Fruit fly (Drosophila melanogaster) whole organism, prepupa: ENCODE measurements around the gene CG34451.
A peak's percentile ranks its signal among the peaks of the same experiment; 100 is the strongest.

ENCODE experiments used
- CG10669 ChIP-seq: fragments of 200-800 bp; sonication (Bioruptor generic); optimal IDR thresholded peaks from 3 replicates; lab custom pipeline; 2018; ENCODE audit warnings: missing biosample characterization, mild to moderate bottlenecking, missing genetic modification characterization, moderate library complexity
- CG11294 ChIP-seq: fragments of 200-800 bp; sonication (Bioruptor generic); IDR thresholded peaks from 2 replicates; pipeline ENCODE4 v1.3.6; 2022; ENCODE audit warnings: missing biosample characterization, missing genetic modification characterization
- CG11762 ChIP-seq: fragments of 200-800 bp; sonication (Bioruptor generic); optimal IDR thresholded peaks from 3 replicates; lab custom pipeline; 2016; ENCODE audit warnings: missing biosample characterization, missing genetic modification characterization; ENCODE audit not compliant: insufficient read depth
- CG15336 ChIP-seq: fragments of 200-800 bp; sonication (Bioruptor generic); IDR thresholded peaks from 2 replicates; pipeline ENCODE4 v1.3.6; 2022; ENCODE audit warnings: missing biosample characterization, missing genetic modification characterization
- CG16779 ChIP-seq: fragments of 200-800 bp; sonication (Bioruptor generic); optimal IDR thresholded peaks from 3 replicates; lab custom pipeline; 2017; ENCODE audit warnings: missing biosample characterization, mild to moderate bottlenecking, missing genetic modification characterization
- CG3032 ChIP-seq: fragments of 200-800 bp; optimal IDR thresholded peaks from 2 replicates; lab custom pipeline; 2019; ENCODE audit warnings: missing biosample characterization, mild to moderate bottlenecking, missing genetic modification characterization, moderate library complexity
- CG31627 ChIP-seq: fragments of 200-800 bp; sonication (Bioruptor generic); optimal IDR thresholded peaks from 3 replicates; lab custom pipeline; 2016; ENCODE audit warnings: missing biosample characterization, missing genetic modification characterization
- CG34406 ChIP-seq: fragments of 200-800 bp; sonication (Bioruptor generic); optimal IDR thresholded peaks from 3 replicates; lab custom pipeline; 2016; ENCODE audit warnings: missing biosample characterization, missing genetic modification characterization
- CG4318 ChIP-seq: fragments of 200-800 bp; sonication (Bioruptor generic); optimal IDR thresholded peaks from 3 replicates; lab custom pipeline; 2017; ENCODE audit warnings: missing biosample characterization, mild to moderate bottlenecking, missing genetic modification characterization
- CG6163 ChIP-seq: fragments of 200-800 bp; sonication (Bioruptor generic); IDR thresholded peaks from 3 replicates; pipeline ENCODE4 v1.3.6; 2022; ENCODE audit warnings: missing biosample characterization, missing genetic modification characterization
- CG6276 ChIP-seq: fragments of 200-800 bp; sonication (Bioruptor generic); optimal IDR thresholded peaks from 2 replicates; lab custom pipeline; 2017; ENCODE audit warnings: missing biosample characterization, mild to moderate bottlenecking, missing genetic modification characterization
- CG7368 ChIP-seq: fragments of 200-800 bp; sonication (Bioruptor generic); optimal IDR thresholded peaks from 3 replicates; lab custom pipeline; 2016; ENCODE audit warnings: missing biosample characterization, missing genetic modification characterization
- CG8119 ChIP-seq: fragments of 200-800 bp; sonication (Bioruptor generic); IDR thresholded peaks from 3 replicates; pipeline ENCODE4 v1.3.6; 2022; ENCODE audit warnings: missing biosample characterization, missing genetic modification characterization
- CG8319 ChIP-seq: fragments of 200-800 bp; sonication (Bioruptor generic); optimal IDR thresholded peaks from 3 replicates; lab custom pipeline; 2016; ENCODE audit warnings: missing biosample characterization, missing genetic modification characterization
- CG9139 ChIP-seq: fragments of 200-800 bp; sonication (Bioruptor generic); optimal IDR thresholded peaks from 3 replicates; lab custom pipeline; 2017; ENCODE audit warnings: missing biosample characterization, mild to moderate bottlenecking, missing genetic modification characterization
- Eip78C ChIP-seq: fragments of 200-800 bp; sonication (Bioruptor generic); peaks from one replicate; lab custom pipeline; 2016; ENCODE audit warnings: missing biosample characterization, missing genetic modification characterization
- Eip93F ChIP-seq: fragments of 200-800 bp; sonication (Bioruptor generic); optimal IDR thresholded peaks from 2 replicates; lab custom pipeline; 2016; ENCODE audit warnings: missing biosample characterization, mild to moderate bottlenecking, missing genetic modification characterization
- Gug ChIP-seq: fragments of 200-800 bp; sonication (Bioruptor generic); IDR thresholded peaks from 2 replicates; pipeline ENCODE4 v1.3.6; 2022; ENCODE audit warnings: missing biosample characterization, missing genetic modification characterization
- Hr38 ChIP-seq: sonication (Bioruptor generic); optimal IDR thresholded peaks from 2 replicates; lab custom pipeline; 2016; ENCODE audit warnings: missing biosample characterization, missing genetic modification characterization
- Hr39 ChIP-seq: fragments of 200-800 bp; sonication (Bioruptor generic); optimal IDR thresholded peaks from 2 replicates; lab custom pipeline; 2016; ENCODE audit warnings: missing biosample characterization, missing genetic modification characterization
- Hr4 ChIP-seq: fragments of 200-800 bp; sonication (Bioruptor generic); optimal IDR thresholded peaks from 3 replicates; lab custom pipeline; 2016; ENCODE audit warnings: missing biosample characterization, missing genetic modification characterization
- Lpt ChIP-seq: fragments of 200-800 bp; sonication (Bioruptor generic); optimal IDR thresholded peaks from 3 replicates; lab custom pipeline; 2016; ENCODE audit warnings: missing biosample characterization, missing genetic modification characterization
- Smox ChIP-seq: fragments of 200-800 bp; sonication (Bioruptor generic); optimal IDR thresholded peaks from 3 replicates; lab custom pipeline; 2016; ENCODE audit warnings: missing biosample characterization, missing genetic modification characterization
- Sox14 ChIP-seq: fragments of 200-800 bp; sonication (Bioruptor generic); optimal IDR thresholded peaks from 3 replicates; lab custom pipeline; 2016; ENCODE audit warnings: missing biosample characterization, missing genetic modification characterization
- Sox15 ChIP-seq: fragments of 200-800 bp; sonication (Bioruptor generic); optimal IDR thresholded peaks from 3 replicates; lab custom pipeline; 2016; ENCODE audit warnings: missing biosample characterization, missing genetic modification characterization
- achi ChIP-seq: fragments of 200-800 bp; sonication (Bioruptor generic); optimal IDR thresholded peaks from 3 replicates; lab custom pipeline; 2016; ENCODE audit warnings: missing biosample characterization, missing genetic modification characterization
- acj6 ChIP-seq: fragments of 200-800 bp; sonication (Bioruptor generic); optimal IDR thresholded peaks from 3 replicates; lab custom pipeline; 2016; ENCODE audit warnings: missing biosample characterization, missing genetic modification characterization
- cyc ChIP-seq: fragments of 200-800 bp; sonication (Bioruptor generic); optimal IDR thresholded peaks from 3 replicates; lab custom pipeline; 2016; ENCODE audit warnings: missing biosample characterization, missing genetic modification characterization
- dac ChIP-seq: fragments of 200-800 bp; sonication (Bioruptor generic); optimal IDR thresholded peaks from 2 replicates; lab custom pipeline; 2017; ENCODE audit warnings: missing biosample characterization, mild to moderate bottlenecking, missing genetic modification characterization
- eg ChIP-seq: fragments of 200-800 bp; sonication (Bioruptor generic); IDR thresholded peaks from 3 replicates; pipeline ENCODE4 v1.3.6; 2022; ENCODE audit warnings: missing biosample characterization, missing genetic modification characterization
- esn ChIP-seq: fragments of 200-800 bp; sonication (Bioruptor generic); optimal IDR thresholded peaks from 2 replicates; lab custom pipeline; 2016; ENCODE audit warnings: missing biosample characterization, mild to moderate bottlenecking, missing genetic modification characterization, moderate library complexity
- fd59A ChIP-seq: fragments of 200-800 bp; sonication (Bioruptor generic); optimal IDR thresholded peaks from 2 replicates; lab custom pipeline; 2017; ENCODE audit warnings: missing biosample characterization, mild to moderate bottlenecking, missing genetic modification characterization, missing genetic modification reagents
- fkh ChIP-seq: fragments of 200-800 bp; sonication (Bioruptor generic); optimal IDR thresholded peaks from 3 replicates; lab custom pipeline; 2017; ENCODE audit warnings: missing biosample characterization, mild to moderate bottlenecking, missing genetic modification characterization, moderate library complexity
- lz ChIP-seq: fragments of 200-800 bp; sonication (Bioruptor generic); optimal IDR thresholded peaks from 3 replicates; lab custom pipeline; 2016; ENCODE audit warnings: missing biosample characterization, missing genetic modification characterization
- net ChIP-seq: fragments of 200-800 bp; sonication (Bioruptor generic); optimal IDR thresholded peaks from 3 replicates; lab custom pipeline; 2016; ENCODE audit warnings: missing biosample characterization, missing genetic modification characterization
- salr ChIP-seq, 2 experiments: fragments of 200-800 bp; sonication (Bioruptor generic); optimal IDR thresholded peaks; 3 replicates each; lab custom pipeline; 2016 to 2018; ENCODE audit warnings: missing biosample characterization in 2 of 2, missing genetic modification characterization in 2 of 2, mild to moderate bottlenecking in 1 of 2
- spab ChIP-seq: fragments of 200-800 bp; sonication (Bioruptor generic); optimal IDR thresholded peaks from 2 replicates; lab custom pipeline; 2017; ENCODE audit warnings: missing biosample characterization, mild to moderate bottlenecking, missing genetic modification characterization, missing genetic modification reagents
- ss ChIP-seq, 2 experiments: fragments of 200-800 bp; sonication (Bioruptor generic); optimal IDR thresholded peaks; 2 replicates in 1 of 2; 3 replicates in 1 of 2; lab custom pipeline; 2017 to 2018; ENCODE audit warnings: mild to moderate bottlenecking in 2 of 2, missing biosample characterization in 2 of 2, missing genetic modification characterization in 2 of 2, moderate library complexity in 1 of 2
- svp ChIP-seq: fragments of 200-800 bp; sonication (Bioruptor generic); peaks from one replicate; lab custom pipeline; 2016; ENCODE audit warnings: missing biosample characterization, missing genetic modification characterization
- topi ChIP-seq: fragments of 200-800 bp; sonication (Bioruptor generic); optimal IDR thresholded peaks from 3 replicates; lab custom pipeline; 2016; ENCODE audit warnings: missing biosample characterization, missing genetic modification characterization

CG34451 gene

DNA sequence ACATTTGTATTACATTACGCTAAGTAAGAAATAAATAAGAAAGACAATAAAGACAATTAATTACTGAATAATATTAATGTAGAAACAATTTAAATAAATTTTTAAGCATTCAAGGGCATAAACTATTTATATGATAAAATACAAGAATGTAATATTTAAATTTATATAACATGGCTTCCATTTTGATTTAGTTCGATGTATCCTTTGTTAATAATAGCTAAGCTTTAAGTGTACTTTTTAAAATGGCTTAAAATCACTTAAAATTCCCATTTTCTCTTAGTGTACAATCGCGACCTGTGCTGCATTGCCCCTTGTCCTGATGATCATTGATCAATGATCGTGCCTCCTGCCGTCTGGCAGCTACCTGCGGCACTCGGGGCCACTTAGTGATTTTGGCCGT is 21.4 kb downstream of the CG34451 start (continued):
- TF ChIP-seq ss (GFP tag; optimal IDR thresholded peaks at IDR 0.05; lab: Kevin White, UChicago) (no peak), CG8319 (GFP tag; lab: Kevin White, UChicago) (no peak), Sox14 (GFP tag; lab: Kevin White, UChicago) (no peak), CG6163 (GFP tag; lab: Robert Waterston, UW) (no peak), CG34406 (GFP tag; lab: Kevin White, UChicago) (peak; percentile 47), Smox (peak; percentile 24), net (GFP tag; lab: Kevin White, UChicago) (no peak)
- TF ChIP-seq, all 60 proteins: peak for 15

DNA sequence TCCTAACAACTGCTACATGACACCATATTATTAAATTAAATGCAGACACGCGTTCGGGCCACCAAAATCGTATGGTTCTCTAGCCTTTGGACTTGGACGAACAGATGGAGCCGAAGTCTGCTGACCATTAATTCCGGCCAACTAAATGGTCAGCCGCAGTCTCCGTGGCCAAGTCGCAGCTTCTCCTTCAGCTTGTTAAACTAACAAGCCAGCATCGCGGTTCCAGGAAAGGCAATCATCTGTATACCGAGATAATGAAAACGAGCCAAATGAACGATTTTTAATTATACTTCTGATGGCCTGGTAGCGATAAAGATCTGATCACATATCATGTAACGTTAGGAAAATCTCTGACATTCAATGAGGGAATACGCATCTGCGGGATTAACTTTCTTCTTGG is 21.9 kb downstream of the CG34451 start:
- TF ChIP-seq CG11762 (GFP tag; lab: Kevin White, UChicago) (no peak), Smox (no peak), fkh (no peak), Gug (GFP tag; lab: Robert Waterston, UW) (no peak), net (GFP tag; lab: Kevin White, UChicago) (no peak), topi (GFP tag; lab: Kevin White, UChicago) (no peak), CG7368 (GFP tag; lab: Kevin White, UChicago) (no peak), CG4318 (no peak), spab (GFP tag; lab: Kevin White, UChicago) (no peak), Hr39 (GFP tag; lab: Kevin White, UChicago) (no peak), acj6 (GFP tag; lab: Kevin White, UChicago) (no peak), eg (GFP tag; lab: Robert Waterston, UW) (no peak), fd59A (no peak), CG9139 (no peak), Hr38 (GFP tag; lab: Kevin White, UChicago) (no peak), Eip93F (GFP tag; lab: Kevin White, UChicago) (no peak)

DNA sequence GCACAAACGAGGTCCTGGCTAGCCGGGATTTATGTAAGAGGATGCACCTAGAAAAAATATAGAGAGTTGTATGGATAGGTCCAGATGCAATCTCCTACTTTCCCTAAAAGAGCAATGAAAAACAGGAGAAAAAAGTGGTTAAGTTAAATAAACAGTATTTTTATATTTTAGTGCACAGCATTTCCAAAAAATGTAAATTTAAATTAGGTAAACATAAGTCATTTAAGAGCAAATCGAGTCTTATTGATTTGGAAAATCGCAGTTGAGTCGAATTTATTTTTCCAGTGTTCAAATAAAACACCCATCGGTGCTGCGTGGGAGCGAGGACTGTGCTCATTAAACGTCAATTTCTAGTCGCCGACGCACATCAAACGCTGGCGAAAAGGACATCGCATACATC is 26.1 kb downstream of the CG34451 start:
- TF ChIP-seq CG34406 (GFP tag; lab: Kevin White, UChicago) = no peak
- TF ChIP-seq CG6276 (GFP tag; lab: Kevin White, UChicago) = no peak
- no peak for TF ChIP-seq CG11762 (GFP tag; lab: Kevin White, UChicago)
- TF ChIP-seq spab (GFP tag; lab: Kevin White, UChicago) = no peak
- TF ChIP-seq Lpt = no peak
- TF ChIP-seq Sox15 (GFP tag; lab: Kevin White, UChicago) = no peak
- no peak for TF ChIP-seq CG4318
- no peak for TF ChIP-seq CG3032 (tag; lab: Kevin White, UChicago)
- no peak for TF ChIP-seq svp (GFP tag; lab: Kevin White, UChicago)
- TF ChIP-seq CG8119 (GFP tag; lab: Robert Waterston, UW) = no peak
- no peak for TF ChIP-seq CG15336 (GFP tag; lab: Robert Waterston, UW)
- no peak for TF ChIP-seq cyc
- no peak for TF ChIP-seq salr (GFP tag; optimal IDR thresholded peaks at IDR 0.05; lab: Kevin White, UChicago)
- no peak for TF ChIP-seq lz (GFP tag; lab: Kevin White, UChicago)
- no peak for TF ChIP-seq Eip93F (GFP tag; lab: Kevin White, UChicago)
- no peak for TF ChIP-seq dac (GFP tag; lab: Kevin White, UChicago)
- TF ChIP-seq Hr4 (GFP tag; lab: Kevin White, UChicago) = no peak
- no peak for TF ChIP-seq CG11294 (GFP tag; lab: Robert Waterston, UW)

DNA sequence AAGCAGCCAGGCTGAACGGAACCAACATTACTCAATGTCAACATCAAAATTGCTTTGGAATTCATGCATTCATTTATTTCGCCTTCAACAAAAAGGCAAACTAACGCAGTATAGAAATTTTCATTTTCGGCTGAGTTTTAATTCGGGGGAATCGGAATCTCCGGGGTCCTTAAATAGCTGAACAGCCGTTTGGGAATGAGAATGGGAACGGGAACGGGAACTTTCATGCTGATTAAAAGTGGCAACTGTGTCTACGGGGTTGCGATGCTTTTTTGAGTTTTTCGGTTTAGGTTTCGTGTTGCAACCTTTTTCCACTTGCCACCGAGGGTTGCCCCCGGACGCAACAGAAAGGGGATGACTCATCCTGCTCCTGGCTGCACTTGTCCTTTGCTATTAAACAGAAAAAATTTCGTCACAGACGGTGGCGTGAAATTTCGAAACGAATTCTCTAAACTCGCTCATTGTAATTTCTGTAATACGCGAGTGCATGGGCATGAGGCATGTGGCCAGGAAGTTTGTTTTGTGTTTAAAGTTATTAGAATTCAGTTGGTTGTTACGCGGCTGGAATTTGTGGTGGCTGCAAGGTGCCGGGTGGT is 27.6 kb downstream of the CG34451 start:
- TF ChIP-seq Lpt = no peak
- TF ChIP-seq CG34406 (GFP tag; lab: Kevin White, UChicago) = no peak
- TF ChIP-seq cyc = no peak
- no peak for TF ChIP-seq net (GFP tag; lab: Kevin White, UChicago)
- no peak for TF ChIP-seq esn (GFP tag; lab: Kevin White, UChicago)
- TF ChIP-seq CG16779 = no peak
- no peak for TF ChIP-seq topi (GFP tag; lab: Kevin White, UChicago)
- no peak for TF ChIP-seq eg (GFP tag; lab: Robert Waterston, UW)
- TF ChIP-seq CG15336 (GFP tag; lab: Robert Waterston, UW) = no peak
- TF ChIP-seq CG8119 (GFP tag; lab: Robert Waterston, UW) = no peak
- TF ChIP-seq Sox14 (GFP tag; lab: Kevin White, UChicago) = no peak
- TF ChIP-seq Eip93F (GFP tag; lab: Kevin White, UChicago) = no peak
- TF ChIP-seq achi = no peak
- TF ChIP-seq CG10669 (GFP tag; lab: Kevin White, UChicago) = no peak
- TF ChIP-seq CG11294 (GFP tag; lab: Robert Waterston, UW) = no peak
- TF ChIP-seq Eip78C = no peak
- no peak for TF ChIP-seq CG31627 (GFP tag; lab: Kevin White, UChicago)
